Worm (Caenorhabditis elegans) whole organism, late embryonic: ENCODE results near the gene ebax-1.

Experiments used
- C08G9.2 ChIP-seq: sonication (generic microtip); optimal IDR thresholded peaks from 2 replicates; lab custom pipeline; 2016; ENCODE audit warnings: mild to moderate bottlenecking, missing genetic modification characterization, moderate library complexity, missing compliant biosample characterization
- F13H6.1 ChIP-seq: sonication (generic microtip); optimal IDR thresholded peaks from 2 replicates; lab custom pipeline; 2016; ENCODE audit warnings: missing genetic modification characterization, missing compliant biosample characterization
- K09A11.1 ChIP-seq: sonication (generic microtip); optimal IDR thresholded peaks from 2 replicates; lab custom pipeline; 2017; ENCODE audit warnings: antibody characterized with exemption, mild to moderate bottlenecking, missing genetic modification characterization, missing compliant biosample characterization; ENCODE audit not compliant: insufficient read depth
- Y22D7AL.16 ChIP-seq: sonication (generic microtip); optimal IDR thresholded peaks from 2 replicates; lab custom pipeline; 2016; ENCODE audit warnings: missing genetic modification characterization, missing compliant biosample characterization
- ceh-24 ChIP-seq: sonication (generic microtip); optimal IDR thresholded peaks from 2 replicates; lab custom pipeline; 2016; ENCODE audit warnings: mild to moderate bottlenecking, missing genetic modification characterization, missing compliant biosample characterization
- ceh-30 ChIP-seq: fragments of 150-350 bp; optimal IDR thresholded peaks from 2 replicates; lab custom pipeline; 2014; ENCODE audit warnings: missing biosample characterization, missing genetic modification characterization
- ceh-31 ChIP-seq: sonication (generic microtip); optimal IDR thresholded peaks from 2 replicates; lab custom pipeline; 2016; ENCODE audit warnings: missing genetic modification characterization, missing compliant biosample characterization
- ceh-45 ChIP-seq: fragments of 200-800 bp; sonication (Bioruptor generic); IDR thresholded peaks from 2 replicates; pipeline ENCODE4 v1.3.6; 2022; ENCODE audit warnings: missing genetic modification reagents, missing genetic modification characterization, missing compliant biosample characterization
- ceh-48 ChIP-seq: sonication (generic microtip); optimal IDR thresholded peaks from 2 replicates; lab custom pipeline; 2016; ENCODE audit warnings: missing genetic modification characterization, inconsistent platforms, missing compliant biosample characterization
- dmd-4 ChIP-seq: sonication (generic microtip); optimal IDR thresholded peaks from 2 replicates; lab custom pipeline; 2016; ENCODE audit warnings: borderline replicate concordance, missing genetic modification characterization, missing compliant biosample characterization
- dve-1 ChIP-seq: sonication (generic microtip); optimal IDR thresholded peaks from 2 replicates; lab custom pipeline; 2017; ENCODE audit warnings: antibody characterized with exemption, mild to moderate bottlenecking, missing genetic modification characterization, missing compliant biosample characterization
- elt-4 ChIP-seq: sonication (generic microtip); optimal IDR thresholded peaks from 2 replicates; lab custom pipeline; 2016; ENCODE audit warnings: missing genetic modification characterization, missing compliant biosample characterization
- ets-4 ChIP-seq: sonication (generic microtip); optimal IDR thresholded peaks from 2 replicates; lab custom pipeline; 2016; ENCODE audit warnings: missing genetic modification characterization, missing compliant biosample characterization
- eyg-1 ChIP-seq: sonication (generic microtip); optimal IDR thresholded peaks from 2 replicates; lab custom pipeline; 2016; ENCODE audit warnings: missing genotype, missing genetic modification characterization, missing compliant biosample characterization
- fax-1 ChIP-seq: sonication (generic microtip); optimal IDR thresholded peaks from 2 replicates; lab custom pipeline; 2016; ENCODE audit warnings: missing genotype, missing genetic modification characterization, missing compliant biosample characterization
- fkh-10 ChIP-seq: fragments of 150-350 bp; optimal IDR thresholded peaks from 2 replicates; lab custom pipeline; 2014; ENCODE audit warnings: missing biosample characterization, missing genetic modification reagents, missing genetic modification characterization
- hlh-13 ChIP-seq: fragments of 200-800 bp; sonication (Bioruptor generic); optimal IDR thresholded peaks from 2 replicates; lab custom pipeline; 2018; ENCODE audit warnings: mild to moderate bottlenecking, missing genetic modification characterization, missing compliant biosample characterization
- hlh-15 ChIP-seq: sonication (generic microtip); optimal IDR thresholded peaks from 2 replicates; lab custom pipeline; 2016; ENCODE audit warnings: missing genetic modification characterization, missing compliant biosample characterization
- hlh-30 ChIP-seq: sonication (generic microtip); optimal IDR thresholded peaks from 2 replicates; lab custom pipeline; 2017; ENCODE audit warnings: antibody characterized with exemption, missing genetic modification characterization, missing compliant biosample characterization; ENCODE audit not compliant: insufficient read depth
- hlh-6 ChIP-seq: sonication (generic microtip); optimal IDR thresholded peaks from 2 replicates; lab custom pipeline; 2016; ENCODE audit warnings: missing genotype, missing genetic modification characterization, missing compliant biosample characterization
- lim-6 ChIP-seq: sonication (generic microtip); optimal IDR thresholded peaks from 2 replicates; lab custom pipeline; 2016; ENCODE audit warnings: missing genetic modification characterization, missing compliant biosample characterization
- madf-2 ChIP-seq: sonication (generic microtip); optimal IDR thresholded peaks from 2 replicates; lab custom pipeline; 2017; ENCODE audit warnings: missing genetic modification characterization, missing compliant biosample characterization
- mec-3 ChIP-seq: sonication (generic microtip); optimal IDR thresholded peaks from 2 replicates; lab custom pipeline; 2016; ENCODE audit warnings: borderline replicate concordance, missing genetic modification characterization, missing compliant biosample characterization
- npax-4 ChIP-seq: sonication (generic microtip); optimal IDR thresholded peaks from 2 replicates; lab custom pipeline; 2016; ENCODE audit warnings: missing genetic modification characterization, missing compliant biosample characterization
- pag-3 ChIP-seq: sonication (generic microtip); optimal IDR thresholded peaks from 2 replicates; lab custom pipeline; 2016; ENCODE audit warnings: missing compliant biosample characterization, missing genetic modification characterization, borderline replicate concordance
- pha-4 ChIP-seq: fragments of 150-350 bp; optimal IDR thresholded peaks from 2 replicates; lab custom pipeline; 2018; ENCODE audit warnings: missing biosample characterization, missing genetic modification reagents, missing genetic modification characterization
- pros-1 ChIP-seq: fragments of 150-350 bp; optimal IDR thresholded peaks from 2 replicates; lab custom pipeline; 2014; ENCODE audit warnings: missing biosample characterization, missing genetic modification reagents, missing genetic modification characterization
- rnt-1 ChIP-seq: sonication (generic microtip); optimal IDR thresholded peaks from 2 replicates; lab custom pipeline; 2016; ENCODE audit warnings: missing genetic modification characterization, missing compliant biosample characterization
- sdc-2 ChIP-seq: sonication (generic microtip); optimal IDR thresholded peaks from 2 replicates; lab custom pipeline; 2016; ENCODE audit warnings: missing genotype, missing genetic modification characterization, missing compliant biosample characterization
- sox-2 ChIP-seq: fragments of 200-800 bp; sonication (Bioruptor generic); IDR thresholded peaks from 2 replicates; pipeline ENCODE4 v1.3.6; 2022; ENCODE audit warnings: missing genetic modification reagents, missing genetic modification characterization, missing compliant biosample characterization
- sox-4 ChIP-seq: sonication (generic microtip); optimal IDR thresholded peaks from 2 replicates; lab custom pipeline; 2017; ENCODE audit warnings: mild to moderate bottlenecking, missing genetic modification characterization, inconsistent platforms, missing compliant biosample characterization
- syd-9 ChIP-seq: sonication (generic microtip); optimal IDR thresholded peaks from 2 replicates; lab custom pipeline; 2016; ENCODE audit warnings: mild to moderate bottlenecking, missing genetic modification characterization, moderate library complexity, missing compliant biosample characterization
- tbx-7 ChIP-seq: sonication (generic microtip); optimal IDR thresholded peaks from 2 replicates; lab custom pipeline; 2016; ENCODE audit warnings: missing genotype, missing genetic modification characterization, missing compliant biosample characterization
- ttx-3 ChIP-seq: sonication (generic microtip); optimal IDR thresholded peaks from 2 replicates; lab custom pipeline; 2016; ENCODE audit warnings: missing genetic modification reagents, missing genetic modification characterization, missing compliant biosample characterization
- unc-3 ChIP-seq, 2 experiments: fragments of 200-800 bp in 1 of 2; sonication (Bioruptor generic) in 1 of 2; sonication (generic microtip) in 1 of 2; conservative IDR thresholded peaks in 1 of 2; optimal IDR thresholded peaks in 1 of 2; 2 replicates each; pipeline versions ENCODE4 v1.3.6 to Lab custom; 2016 to 2022; ENCODE audit warnings: missing compliant biosample characterization in 2 of 2, missing genetic modification characterization in 2 of 2, missing genetic modification reagents in 1 of 2
- zip-5 ChIP-seq: sonication (generic microtip); optimal IDR thresholded peaks from 2 replicates; lab custom pipeline; 2016; ENCODE audit warnings: missing genetic modification characterization, missing compliant biosample characterization

The ebax-1 gene

ce11 chrIV:10285328-10285727 is 1.4 kb upstream of the ebax-1 start:
- TF ChIP-seq dve-1 (tag; lab: Kevin White, UChicago) (no peak), pha-4 (tag; lab: Kevin White, UChicago) (no peak), rnt-1 (tag; lab: Kevin White, UChicago) (no peak), tbx-7 (tag; lab: Kevin White, UChicago) (no peak), hlh-30 (no peak), elt-4 (no peak), dmd-4 (no peak), Y22D7AL.16 (no peak), pros-1 (tag; lab: Kevin White, UChicago) (no peak), pag-3 (tag; lab: Kevin White, UChicago) (no peak), ttx-3 (tag; lab: Kevin White, UChicago) (no peak), ceh-30 (tag; lab: Kevin White, UChicago) (no peak), ceh-31 (tag; lab: Kevin White, UChicago) (no peak), sdc-2 (no peak), zip-5 (tag; lab: Kevin White, UChicago) (no peak), unc-3 (GFP tag; conservative IDR thresholded peaks at IDR 0.05; lab: Robert Waterston, UW) (no peak), unc-3 (tag; optimal IDR thresholded peaks at IDR 0.05; lab: Kevin White, UChicago) (no peak), sox-4 (no peak), npax-4 (tag; lab: Kevin White, UChicago) (no peak)
- TF ChIP-seq, all 69 proteins: peak for 0

ce11 chrIV:10288575-10288974 is 1.8 kb downstream of the ebax-1 start:
- TF ChIP-seq fkh-10 (GFP tag; lab: Kevin White, UChicago) = no peak
- no peak for TF ChIP-seq mec-3 (tag; lab: Kevin White, UChicago)
- no peak for TF ChIP-seq ets-4 (tag; lab: Kevin White, UChicago)
- no peak for TF ChIP-seq lim-6 (tag; lab: Kevin White, UChicago)
- TF ChIP-seq dmd-4 = no peak
- no peak for TF ChIP-seq unc-3 (GFP tag; conservative IDR thresholded peaks at IDR 0.05; lab: Robert Waterston, UW)
- no peak for TF ChIP-seq unc-3 (tag; optimal IDR thresholded peaks at IDR 0.05; lab: Kevin White, UChicago)
- TF ChIP-seq madf-2 (tag; lab: Kevin White, UChicago) = no peak
- no peak for TF ChIP-seq hlh-13
- no peak for TF ChIP-seq ceh-31 (tag; lab: Kevin White, UChicago)
- no peak for TF ChIP-seq ceh-45 (GFP tag; lab: Robert Waterston, UW)
- TF ChIP-seq sox-2 (GFP tag; lab: Robert Waterston, UW) = no peak
- no peak for TF ChIP-seq rnt-1 (tag; lab: Kevin White, UChicago)

ce11 chrIV:10294030-10294429 is 7.3 kb downstream of the ebax-1 start, which contains the start of gene R09E10.6:
R09E10.6 (minus strand) TSS chrIV:10294130.
- no peak for TF ChIP-seq sdc-2
- TF ChIP-seq hlh-15 (tag; lab: Kevin White, UChicago) = no peak
- no peak for TF ChIP-seq ceh-31 (tag; lab: Kevin White, UChicago)
- no peak for TF ChIP-seq ceh-24 (tag; lab: Kevin White, UChicago)
- no peak for TF ChIP-seq eyg-1
- TF ChIP-seq C08G9.2 (tag; lab: Kevin White, UChicago) = no peak
- TF ChIP-seq fax-1 (tag; lab: Kevin White, UChicago) = no peak
- no peak for TF ChIP-seq ceh-48 (tag; lab: Kevin White, UChicago)
- TF ChIP-seq hlh-6 (tag; lab: Kevin White, UChicago) = no peak

ce11 chrIV:10295084-10295483 is 8.3 kb downstream of the ebax-1 start, which contains the start of gene R09E10.13:
R09E10.13 (minus strand) TSS chrIV:10295144.
- TF ChIP-seq fax-1 (tag; lab: Kevin White, UChicago) = no peak

- TF ChIP-seq syd-9 (tag; lab: Kevin White, UChicago) = no peak
- TF ChIP-seq mec-3 (tag; lab: Kevin White, UChicago) = no peak
- TF ChIP-seq F13H6.1 (tag; lab: Kevin White, UChicago) = no peak
- TF ChIP-seq rnt-1 (tag; lab: Kevin White, UChicago) = no peak
- no peak for TF ChIP-seq ets-4 (tag; lab: Kevin White, UChicago)
- no peak for TF ChIP-seq K09A11.1
- no peak for TF ChIP-seq ttx-3 (tag; lab: Kevin White, UChicago)
- TF ChIP-seq npax-4 (tag; lab: Kevin White, UChicago) = no peak
- TF ChIP-seq Y22D7AL.16 = no peak
Observed at ce11 chrIV:10296036-10296435, 9.3 kb downstream of the ebax-1 start.
